Worm (Caenorhabditis elegans) whole organism, L4 larva: ENCODE data around the gene R160.13.

Experiments
- D1046.2 ChIP-seq: fragments of 200-800 bp; sonication (Bioruptor generic); IDR thresholded peaks from 2 replicates; pipeline ENCODE4 v1.3.6; 2022; ENCODE audit warnings: missing genetic modification characterization, missing compliant biosample characterization
- R02D3.7 ChIP-seq: fragments of 150-350 bp; sonication (generic microtip); optimal IDR thresholded peaks from 3 replicates; lab custom pipeline; 2014; ENCODE audit warnings: missing biosample characterization, missing genetic modification characterization
- Y48G9A.11 ChIP-seq: fragments of 200-800 bp; sonication (Bioruptor generic); IDR thresholded peaks from 2 replicates; pipeline ENCODE4 v1.3.6; 2022; ENCODE audit warnings: missing genetic modification reagents, missing genetic modification characterization, missing compliant biosample characterization
- aha-1 ChIP-seq: fragments of 150-350 bp; peaks from one replicate; lab custom pipeline; 2014; ENCODE audit warnings: missing biosample characterization, missing genetic modification characterization
- ceh-44 ChIP-seq: fragments of 200-800 bp; sonication (Bioruptor generic); IDR thresholded peaks from 2 replicates; pipeline ENCODE4 v1.3.6; 2022; ENCODE audit warnings: missing genetic modification reagents, missing genetic modification characterization, missing compliant biosample characterization
- ces-1 ChIP-seq: fragments of 150-350 bp; sonication (generic microtip); optimal IDR thresholded peaks from 4 replicates; lab custom pipeline; 2014; ENCODE audit warnings: missing biosample characterization, missing genetic modification reagents, missing genetic modification characterization
- daf-16 ChIP-seq, 3 experiments: sonication (generic microtip); optimal IDR thresholded peaks; 2 replicates each; lab custom pipeline; 2016 to 2017; ENCODE audit warnings: missing genetic modification characterization in 3 of 3, missing genetic modification reagents in 3 of 3, mild to moderate bottlenecking in 2 of 3, missing compliant biosample characterization in 2 of 3, missing biosample characterization in 1 of 3, moderate library complexity in 1 of 3
- daf-19 ChIP-seq: fragments of 200-800 bp; sonication (Bioruptor generic); conservative IDR thresholded peaks from 2 replicates; pipeline ENCODE4 v1.3.6; 2022; ENCODE audit warnings: missing genetic modification characterization, missing compliant biosample characterization
- dmd-6 ChIP-seq: fragments of 200-800 bp; sonication (Bioruptor generic); IDR thresholded peaks from 2 replicates; pipeline ENCODE4 v1.3.6; 2022; ENCODE audit warnings: missing genetic modification reagents, missing genetic modification characterization, missing compliant biosample characterization
- duxl-1 ChIP-seq: sonication (generic microtip); optimal IDR thresholded peaks from 2 replicates; lab custom pipeline; 2016; ENCODE audit warnings: mild to moderate bottlenecking, missing genetic modification characterization, moderate library complexity, missing compliant biosample characterization; ENCODE audit not compliant: poor library complexity
- dve-1 ChIP-seq: sonication (generic microtip); optimal IDR thresholded peaks from 2 replicates; lab custom pipeline; 2017; ENCODE audit warnings: antibody characterized with exemption, mild to moderate bottlenecking, missing genetic modification characterization, missing compliant biosample characterization; ENCODE audit not compliant: insufficient read depth
- egl-27 ChIP-seq: sonication (generic microtip); optimal IDR thresholded peaks from 3 replicates; lab custom pipeline; 2017; ENCODE audit warnings: missing biosample characterization, missing genetic modification reagents, missing genetic modification characterization
- egl-43 ChIP-seq: fragments of 200-800 bp; sonication (Bioruptor generic); IDR thresholded peaks from 2 replicates; pipeline ENCODE4 v1.3.6; 2022; ENCODE audit warnings: missing genetic modification reagents, missing genetic modification characterization, missing compliant biosample characterization
- fkh-10 ChIP-seq: fragments of 150-350 bp; optimal IDR thresholded peaks from 2 replicates; lab custom pipeline; 2014; ENCODE audit warnings: missing biosample characterization, missing genetic modification reagents, missing genetic modification characterization
- fos-1 ChIP-seq: fragments of 150-350 bp; optimal IDR thresholded peaks from 2 replicates; lab custom pipeline; 2014; ENCODE audit warnings: missing biosample characterization, missing genetic modification characterization
- hif-1 ChIP-seq, 2 experiments: sonication (generic microtip); optimal IDR thresholded peaks; 2 replicates each; lab custom pipeline; 2016 to 2017; ENCODE audit warnings: missing compliant biosample characterization in 2 of 2, missing genetic modification characterization in 2 of 2, missing genetic modification reagents in 2 of 2, missing genotype in 2 of 2, mild to moderate bottlenecking in 1 of 2
- hlh-11 ChIP-seq: fragments of 200-800 bp; sonication (Bioruptor generic); optimal IDR thresholded peaks from 2 replicates; lab custom pipeline; 2018; ENCODE audit warnings: mild to moderate bottlenecking, missing genetic modification characterization, missing compliant biosample characterization
- jun-1 ChIP-seq: fragments of 150-350 bp; optimal IDR thresholded peaks from 2 replicates; lab custom pipeline; 2014; ENCODE audit warnings: missing biosample characterization, missing genetic modification reagents, missing genetic modification characterization
- lin-1 ChIP-seq: fragments of 200-800 bp; sonication (Bioruptor generic); IDR thresholded peaks from 2 replicates; pipeline ENCODE4 v1.3.6; 2022; ENCODE audit warnings: missing genetic modification reagents, missing genetic modification characterization, missing compliant biosample characterization
- lin-15B ChIP-seq: fragments of 150-350 bp; sonication (generic microtip); optimal IDR thresholded peaks from 3 replicates; lab custom pipeline; 2014; ENCODE audit warnings: missing biosample characterization, missing genetic modification characterization
- madf-9 ChIP-seq: fragments of 200-800 bp; sonication (Bioruptor generic); conservative IDR thresholded peaks from 2 replicates; pipeline ENCODE4 v1.3.6; 2022; ENCODE audit warnings: missing genetic modification reagents, missing genetic modification characterization, missing compliant biosample characterization
- mep-1 ChIP-seq: fragments of 150-350 bp; sonication (generic microtip); optimal IDR thresholded peaks from 3 replicates; lab custom pipeline; 2014; ENCODE audit warnings: missing biosample characterization, missing genetic modification characterization
- mes-2 ChIP-seq: sonication (generic microtip); optimal IDR thresholded peaks from 2 replicates; lab custom pipeline; 2016; ENCODE audit warnings: missing genotype, mild to moderate bottlenecking, missing genetic modification characterization, missing compliant biosample characterization; ENCODE audit not compliant: poor library complexity, severe bottlenecking
- nhr-102 ChIP-seq: sonication (generic microtip); optimal IDR thresholded peaks from 2 replicates; lab custom pipeline; 2016; ENCODE audit warnings: mild to moderate bottlenecking, missing genetic modification characterization, moderate library complexity, missing compliant biosample characterization
- nhr-11 ChIP-seq: fragments of 150-350 bp; optimal IDR thresholded peaks from 2 replicates; lab custom pipeline; 2014; ENCODE audit warnings: missing biosample characterization, missing genetic modification characterization
- nhr-25 ChIP-seq: sonication (generic microtip); optimal IDR thresholded peaks from 2 replicates; lab custom pipeline; 2017; ENCODE audit warnings: missing genetic modification characterization, mild to moderate bottlenecking, missing compliant biosample characterization, antibody characterized with exemption, moderate library complexity, borderline replicate concordance; ENCODE audit not compliant: insufficient read depth
- nhr-28 ChIP-seq: fragments of 150-350 bp; optimal IDR thresholded peaks from 2 replicates; lab custom pipeline; 2014; ENCODE audit warnings: missing biosample characterization, missing genetic modification characterization
- pha-4 ChIP-seq, 2 experiments: fragments of 150-350 bp in 1 of 2; fragments of 200-800 bp in 1 of 2; sonication (Bioruptor generic) in 1 of 2; IDR thresholded peaks in 1 of 2; optimal IDR thresholded peaks in 1 of 2; 2 replicates each; pipeline versions ENCODE4 v1.3.6 to Lab custom; 2014 to 2022; ENCODE audit warnings: missing genetic modification characterization in 2 of 2, missing genetic modification reagents in 2 of 2, missing biosample characterization in 1 of 2, missing compliant biosample characterization in 1 of 2
- saeg-2 ChIP-seq: fragments of 200-800 bp; sonication (Bioruptor generic); IDR thresholded peaks from 2 replicates; pipeline ENCODE4 v1.3.6; 2022; ENCODE audit warnings: missing genetic modification reagents, missing genetic modification characterization, missing compliant biosample characterization
- sdz-12 ChIP-seq: fragments of 200-800 bp; sonication (Bioruptor generic); optimal IDR thresholded peaks from 2 replicates; lab custom pipeline; 2018; ENCODE audit warnings: mild to moderate bottlenecking, missing genetic modification characterization, missing compliant biosample characterization
- set-16 ChIP-seq: fragments of 200-800 bp; sonication (Bioruptor generic); IDR thresholded peaks from 2 replicates; pipeline ENCODE4 v1.3.6; 2022; ENCODE audit warnings: missing genetic modification reagents, missing genetic modification characterization, missing compliant biosample characterization
- snpc-1.2 ChIP-seq: fragments of 200-800 bp; sonication (Bioruptor generic); IDR thresholded peaks from 2 replicates; pipeline ENCODE4 v1.3.6; 2022; ENCODE audit warnings: missing genetic modification reagents, missing genetic modification characterization, missing compliant biosample characterization
- spr-1 ChIP-seq: sonication (generic microtip); optimal IDR thresholded peaks from 2 replicates; lab custom pipeline; 2016; ENCODE audit warnings: mild to moderate bottlenecking, missing genetic modification characterization, missing compliant biosample characterization
- tag-97 ChIP-seq: fragments of 200-800 bp; sonication (Bioruptor generic); IDR thresholded peaks from 2 replicates; pipeline ENCODE4 v1.3.6; 2022; ENCODE audit warnings: missing genetic modification characterization, missing compliant biosample characterization
- tra-1 ChIP-seq: fragments of 200-800 bp; sonication (Bioruptor generic); IDR thresholded peaks from 2 replicates; pipeline ENCODE4 v1.3.6; 2022; ENCODE audit warnings: missing genetic modification reagents, missing genetic modification characterization, missing compliant biosample characterization
- unc-62 ChIP-seq, 3 experiments: fragments of 150-350 bp in 1 of 3; sonication (generic microtip); optimal IDR thresholded peaks in 2 of 3; peaks in 1 of 3; 1 replicate in 1 of 3; 2 replicates in 2 of 3; lab custom pipeline; 2014 to 2017; ENCODE audit warnings: missing biosample characterization in 3 of 3, missing genetic modification characterization in 3 of 3, missing genetic modification reagents in 3 of 3, missing genotype in 1 of 3
- vab-7 ChIP-seq: fragments of 200-800 bp; sonication (Bioruptor generic); IDR thresholded peaks from 2 replicates; pipeline ENCODE4 v1.3.6; 2022; ENCODE audit warnings: missing genetic modification reagents, missing genetic modification characterization, missing compliant biosample characterization
- zfp-2 ChIP-seq: sonication (generic microtip); optimal IDR thresholded peaks from 2 replicates; lab custom pipeline; 2016; ENCODE audit warnings: mild to moderate bottlenecking, missing genetic modification characterization, missing compliant biosample characterization
- zfp-3 ChIP-seq: fragments of 200-800 bp; sonication (Bioruptor generic); conservative IDR thresholded peaks from 2 replicates; pipeline ENCODE4 v1.3.6; 2022; ENCODE audit warnings: missing genetic modification reagents, missing genetic modification characterization, missing compliant biosample characterization

R160.13 gene

DNA sequence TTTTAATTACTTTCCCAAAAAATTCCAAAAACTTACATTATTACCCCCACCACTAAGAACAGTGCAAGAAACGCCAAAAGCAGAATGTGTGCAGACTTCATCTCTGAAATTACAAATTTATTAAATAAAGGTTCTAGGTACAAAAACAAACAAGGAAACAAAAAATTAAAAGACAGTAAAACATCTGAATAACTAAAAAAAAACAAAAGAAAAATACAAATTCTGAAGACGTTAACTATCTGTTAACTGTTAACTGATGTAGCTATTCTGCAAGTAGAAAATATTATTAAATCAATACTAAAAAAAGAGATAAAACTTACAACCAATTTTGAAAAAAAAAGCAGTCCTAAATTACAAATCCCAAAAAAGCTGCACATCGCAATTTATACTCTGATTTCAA lies at the start of gene R160.13:
Gene R160.13 (minus strand): TSS at position 101 of the 400 bp plus-strand sequence.
- TF ChIP-seq spr-1, result no peak
- TF ChIP-seq snpc-1.2 (GFP tag; lab: Robert Waterston, UW), result no peak
- no peak for TF ChIP-seq nhr-28 (tag; lab: Kevin White, UChicago)
- no peak for TF ChIP-seq ces-1
- no peak for TF ChIP-seq mep-1 (tag; lab: Kevin White, UChicago)
- no peak for TF ChIP-seq nhr-25 (tag; lab: Kevin White, UChicago)
- no peak for TF ChIP-seq set-16 (GFP tag; lab: Robert Waterston, UW)
- TF ChIP-seq zfp-3 (GFP tag; lab: Robert Waterston, UW), result no peak
- TF ChIP-seq vab-7 (GFP tag; lab: Robert Waterston, UW), result no peak
- TF ChIP-seq dve-1 (tag; lab: Kevin White, UChicago), result no peak
- TF ChIP-seq lin-1 (GFP tag; lab: Robert Waterston, UW), result no peak
- no peak for TF ChIP-seq mes-2 (tag; lab: Kevin White, UChicago)
- TF ChIP-seq nhr-102 (tag; lab: Kevin White, UChicago), result no peak
- TF ChIP-seq daf-19 (GFP tag; lab: Robert Waterston, UW), result no peak
- TF ChIP-seq madf-9 (GFP tag; lab: Robert Waterston, UW), result no peak
- TF ChIP-seq duxl-1 (tag; lab: Kevin White, UChicago), result no peak
- no peak for TF ChIP-seq hif-1 (tag; optimal IDR thresholded peaks at IDR 0.05; lab: Kevin White, UChicago)
- TF ChIP-seq saeg-2 (GFP tag; lab: Robert Waterston, UW), result no peak
- TF ChIP-seq, all 104 proteins: peak for 0

DNA sequence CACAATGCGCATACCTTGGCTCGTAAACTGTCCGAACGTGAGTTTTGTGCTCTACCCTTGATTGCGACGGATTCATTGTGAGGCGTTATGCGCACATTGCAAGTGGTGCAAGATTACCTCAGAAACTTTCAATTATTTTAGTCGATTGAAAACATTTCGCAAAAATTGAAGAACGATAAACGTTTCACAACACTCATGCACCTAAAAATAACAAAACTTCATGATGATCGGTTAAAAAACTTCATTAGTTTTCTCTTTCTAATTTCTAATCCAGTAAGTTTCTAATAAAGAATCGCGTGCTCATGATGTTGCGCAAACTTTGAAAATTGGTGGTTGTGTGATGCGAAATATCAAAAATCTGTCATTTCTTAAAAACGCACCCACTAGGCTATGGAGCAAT lies 47.4 kb upstream of the R160.13 start, which contains the start of gene dop-1:
Gene dop-1 (minus strand): TSS at position 101 of the 400 bp plus-strand sequence.
- no peak for TF ChIP-seq jun-1 (tag; lab: Kevin White, UChicago)
- peak; percentile 46 for TF ChIP-seq aha-1 (tag; lab: Kevin White, UChicago)
- TF ChIP-seq ceh-44, result no peak
- TF ChIP-seq tra-1 (GFP tag; lab: Robert Waterston, UW), result no peak
- no peak for TF ChIP-seq pha-4 (GFP tag; IDR thresholded peaks at IDR 0.05; lab: Robert Waterston, UW)
- TF ChIP-seq pha-4 (tag; optimal IDR thresholded peaks at IDR 0.05; lab: Kevin White, UChicago), result no peak

ce11 chrX:4415289-4415688 lies 44.0 kb upstream of the R160.13 start:
- TF ChIP-seq fkh-10 (GFP tag; lab: Kevin White, UChicago), result peak; percentile 49
- no peak for TF ChIP-seq hif-1 (tag; optimal IDR thresholded peaks at IDR 0.05; lab: Kevin White, UChicago)

- TF ChIP-seq set-16 (GFP tag; lab: Robert Waterston, UW), result peak; percentile 63
- TF ChIP-seq unc-62 (GFP tag; optimal IDR thresholded peaks at IDR 0.05 in 1 of 2; lab: Kevin White, UChicago), result peak in 1 of 2 experiments; percentile 66
- TF ChIP-seq unc-62 (tag; optimal IDR thresholded peaks at IDR 0.05; lab: Kevin White, UChicago), result no peak
- TF ChIP-seq R02D3.7 (tag; lab: Kevin White, UChicago), result no peak
- TF ChIP-seq daf-16 (GFP tag; optimal IDR thresholded peaks at IDR 0.05; lab: Kevin White, UChicago), result no peak
- TF ChIP-seq daf-16 (tag; optimal IDR thresholded peaks at IDR 0.05; lab: Kevin White, UChicago), result no peak
- peak; percentile 27 for TF ChIP-seq aha-1 (tag; lab: Kevin White, UChicago)
- TF ChIP-seq egl-43, result 0 out of 2 replicates have a peak, but pooled peaks have one; percentile 57
Measured at ce11 chrX:4413206-4413605, 41.9 kb upstream of the R160.13 start.

DNA sequence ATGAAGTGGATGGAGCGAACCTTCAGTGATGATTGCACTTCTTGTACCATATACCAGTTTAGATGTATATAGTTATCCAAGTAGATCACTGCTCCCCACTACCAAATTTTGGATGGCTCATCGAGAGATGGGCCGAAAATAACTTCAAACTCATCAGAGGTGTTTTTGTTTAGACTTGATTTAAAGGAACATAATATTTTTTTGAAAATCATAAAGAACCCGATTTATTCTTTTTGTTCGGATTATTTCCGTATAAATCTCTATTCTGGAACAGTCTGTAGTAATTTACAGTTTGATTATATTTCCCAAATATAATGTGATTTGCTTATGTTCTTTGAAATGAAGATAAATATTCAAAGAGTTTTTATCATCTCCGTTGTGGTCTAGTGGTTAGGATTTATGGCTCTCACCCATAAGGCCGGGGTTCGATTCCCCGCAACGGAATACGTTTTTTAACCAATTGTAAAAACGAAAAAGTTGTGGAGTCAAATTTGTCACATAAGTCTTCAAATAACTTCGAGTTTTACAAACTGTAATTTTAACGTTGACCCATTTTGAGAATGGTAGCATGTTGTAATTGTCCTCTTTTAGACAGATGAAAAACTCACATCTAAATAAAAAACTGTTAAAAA lies 39.1 kb upstream of the R160.13 start:
- TF ChIP-seq fos-1 (tag; lab: Kevin White, UChicago) (no peak), hlh-11 (tag; lab: Kevin White, UChicago) (no peak), sdz-12 (no peak), lin-15B (no peak), daf-16 (GFP tag; optimal IDR thresholded peaks at IDR 0.05; lab: Kevin White, UChicago) (peak in 1 of 2 experiments; percentile 56), daf-16 (tag; optimal IDR thresholded peaks at IDR 0.05; lab: Kevin White, UChicago) (no peak), dmd-6 (GFP tag; lab: Robert Waterston, UW) (peak; percentile 29; the same call in 1 of the 2 replicates), vab-7 (GFP tag; lab: Robert Waterston, UW) (peak; percentile 76), D1046.2 (GFP tag; lab: Robert Waterston, UW) (no peak), madf-9 (GFP tag; lab: Robert Waterston, UW) (no peak), snpc-1.2 (GFP tag; lab: Robert Waterston, UW) (peak; percentile 76), zfp-2 (no peak), fkh-10 (GFP tag; lab: Kevin White, UChicago) (no peak), nhr-11 (no peak), tag-97 (GFP tag; lab: Robert Waterston, UW) (no peak), egl-27 (tag; lab: Kevin White, UChicago) (no peak), Y48G9A.11 (GFP tag; lab: Robert Waterston, UW) (0 out of 2 replicates have a peak, but pooled peaks have one; percentile 52)
